Worm (Caenorhabditis elegans): Measurements from ENCODE around the gene ZK637.15.
A peak's percentile ranks its signal among the peaks of the same experiment; 100 is the strongest.

DNA sequence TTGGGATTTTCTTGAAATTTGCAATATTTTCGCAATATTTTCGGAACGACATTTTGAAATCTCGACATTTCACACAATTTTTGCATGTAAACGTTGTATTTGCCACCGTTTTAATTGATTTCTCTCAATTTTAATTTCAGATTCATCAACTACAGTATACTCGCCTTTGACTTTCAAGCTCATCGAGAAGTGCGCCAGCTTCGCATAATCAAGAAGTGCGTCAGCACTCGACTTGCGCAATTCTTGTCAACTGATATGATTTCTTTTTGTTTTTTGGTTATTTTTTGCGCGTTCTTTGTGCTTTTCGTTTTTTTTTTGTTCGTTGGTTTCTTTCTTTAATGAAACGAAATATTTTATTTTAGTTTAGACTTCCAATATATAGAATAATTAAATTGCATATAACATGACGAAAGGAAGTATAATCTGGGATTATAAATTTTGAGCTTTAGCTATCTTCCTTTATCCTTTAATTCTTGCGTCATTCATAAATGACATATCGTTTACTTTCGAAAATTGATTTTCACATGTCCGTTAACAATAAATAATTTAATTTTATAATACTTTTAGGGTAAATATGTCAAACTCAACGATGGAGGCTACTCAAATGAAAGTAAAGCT is 32.6 kb upstream of the ZK637.15 start, which contains the start of gene famh-136:
- TF ChIP-seq bed-3 (GFP tag; optimal IDR thresholded peaks at IDR 0.05) (no peak), nhr-76 (tag; optimal IDR thresholded peaks at IDR 0.05) (no peak), unc-62 (GFP tag; optimal IDR thresholded peaks at IDR 0.05) (no peak), nhr-12 (tag; optimal IDR thresholded peaks at IDR 0.05) (no peak), ztf-11 (tag; optimal IDR thresholded peaks at IDR 0.05) (no peak), nhr-237 (tag; optimal IDR thresholded peaks at IDR 0.05) (peak; percentile 44), blmp-1 (tag; optimal IDR thresholded peaks at IDR 0.05) (no peak), nhr-28 (tag; optimal IDR thresholded peaks at IDR 0.05) (no peak), flh-1 (GFP tag; optimal IDR thresholded peaks at IDR 0.05) (no peak), pha-4 (tag; optimal IDR thresholded peaks at IDR 0.05) (no peak), lin-13 (tag; optimal IDR thresholded peaks at IDR 0.05) (peak; percentile 81), mls-2 (tag; optimal IDR thresholded peaks at IDR 0.05) (peak; percentile 30)
